Worm (Caenorhabditis elegans): ENCODE measurements around the gene clec-251.

The clec-251 gene

ce11 chrV:18780605-18781004 is 33.8 kb upstream of the clec-251 start:
- TF ChIP-seq cnd-1 (tag; optimal IDR thresholded peaks at IDR 0.05) = no peak
- no peak for TF ChIP-seq ceh-39 (tag; optimal IDR thresholded peaks at IDR 0.05)
- TF ChIP-seq M03D4.4 (tag; optimal IDR thresholded peaks at IDR 0.05) = no peak
- no peak for TF ChIP-seq ces-1 (GFP tag; optimal IDR thresholded peaks at IDR 0.05)
- no peak for TF ChIP-seq tbx-8 (GFP tag; optimal IDR thresholded peaks at IDR 0.05)
- TF ChIP-seq nhr-237 (tag; optimal IDR thresholded peaks at IDR 0.05) = no peak
- no peak for TF ChIP-seq drap-1 (GFP tag; optimal IDR thresholded peaks at IDR 0.05)

- TF ChIP-seq elt-1 (tag; optimal IDR thresholded peaks at IDR 0.05; ENCODE audit: borderline replicate concordance, insufficient read depth) (no peak), unc-39 (tag; optimal IDR thresholded peaks at IDR 0.05) (no peak), flh-1 (GFP tag; optimal IDR thresholded peaks at IDR 0.05) (no peak), bed-3 (GFP tag; optimal IDR thresholded peaks at IDR 0.05) (no peak), ceh-39 (tag; optimal IDR thresholded peaks at IDR 0.05) (no peak), M03D4.4 (tag; optimal IDR thresholded peaks at IDR 0.05) (no peak), nhr-76 (tag; optimal IDR thresholded peaks at IDR 0.05) (no peak), sptf-1 (tag; optimal IDR thresholded peaks at IDR 0.05) (no peak)
Measured at ce11 chrV:18776245-18776737, 29.5 kb upstream of the clec-251 start, which contains the start of gene Y17D7B.4. Gene Y17D7B.4, minus strand, starts transcription at chrV:18776687.

DNA sequence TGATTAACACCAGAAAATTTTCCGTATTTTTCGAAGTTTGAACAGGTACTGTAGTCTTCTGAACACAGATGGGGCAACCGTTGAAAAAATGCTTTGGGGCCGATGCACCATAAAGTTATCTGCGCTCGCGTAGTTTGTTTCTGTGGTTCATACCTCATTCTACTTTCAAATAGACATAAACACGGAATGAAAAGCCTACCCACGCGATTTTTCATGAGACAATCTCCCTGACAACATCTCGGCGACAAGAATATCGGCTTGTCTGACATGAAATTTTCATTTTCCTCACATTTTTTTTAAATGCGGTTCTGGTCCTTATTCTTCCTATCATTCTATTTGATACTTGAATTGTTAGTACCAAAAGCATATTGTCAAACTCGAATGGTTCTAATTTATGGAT is 26.0 kb upstream of the clec-251 start, which contains the start of gene clec-257:
Gene clec-257 (plus strand): TSS at position 301 of the 400 bp plus-strand sequence.
- TF ChIP-seq bed-3 (GFP tag; optimal IDR thresholded peaks at IDR 0.05) (no peak), unc-62 (GFP tag; optimal IDR thresholded peaks at IDR 0.05) (no peak), ces-1 (GFP tag; optimal IDR thresholded peaks at IDR 0.05) (no peak), snpc-4 (tag; optimal IDR thresholded peaks at IDR 0.05) (no peak), hlh-1 (tag; optimal IDR thresholded peaks at IDR 0.05) (no peak), pha-4 (tag; optimal IDR thresholded peaks at IDR 0.05) (no peak), sem-2 (GFP tag; optimal IDR thresholded peaks at IDR 0.05) (no peak), nhr-237 (tag; optimal IDR thresholded peaks at IDR 0.05) (no peak), ham-2 (GFP tag; optimal IDR thresholded peaks at IDR 0.05) (no peak), blmp-1 (tag; optimal IDR thresholded peaks at IDR 0.05) (no peak), zip-8 (tag; optimal IDR thresholded peaks at IDR 0.05) (no peak)

- TF ChIP-seq unc-39 (tag; optimal IDR thresholded peaks at IDR 0.05) (no peak), ces-1 (GFP tag; optimal IDR thresholded peaks at IDR 0.05) (no peak), tbx-8 (GFP tag; optimal IDR thresholded peaks at IDR 0.05) (no peak), nhr-237 (tag; optimal IDR thresholded peaks at IDR 0.05) (no peak), unc-120 (tag; optimal IDR thresholded peaks at IDR 0.05; ENCODE audit: poor library complexity, severe bottlenecking) (no peak), elt-1 (tag; optimal IDR thresholded peaks at IDR 0.05; ENCODE audit: borderline replicate concordance, insufficient read depth) (no peak), M03D4.4 (tag; optimal IDR thresholded peaks at IDR 0.05) (no peak), bed-3 (GFP tag; optimal IDR thresholded peaks at IDR 0.05) (no peak), pha-4 (tag; optimal IDR thresholded peaks at IDR 0.05) (no peak), drap-1 (GFP tag; optimal IDR thresholded peaks at IDR 0.05) (no peak), sptf-1 (tag; optimal IDR thresholded peaks at IDR 0.05) (no peak), mls-2 (tag; optimal IDR thresholded peaks at IDR 0.05) (no peak), lin-13 (tag; optimal IDR thresholded peaks at IDR 0.05) (no peak), sem-2 (GFP tag; optimal IDR thresholded peaks at IDR 0.05) (no peak), flh-1 (GFP tag; optimal IDR thresholded peaks at IDR 0.05) (no peak), mab-5 (tag; optimal IDR thresholded peaks at IDR 0.05) (no peak), ham-2 (GFP tag; optimal IDR thresholded peaks at IDR 0.05) (no peak), nhr-12 (tag; optimal IDR thresholded peaks at IDR 0.05) (no peak)
Measured at ce11 chrV:18771804-18772386, 25.1 kb upstream of the clec-251 start.

- TF ChIP-seq snpc-4 (tag; optimal IDR thresholded peaks at IDR 0.05) (no peak), tbx-8 (GFP tag; optimal IDR thresholded peaks at IDR 0.05) (no peak)
Measured at ce11 chrV:18771390-18771789, 24.6 kb upstream of the clec-251 start, which contains the start of gene clec-256. Gene clec-256, plus strand, starts transcription at chrV:18771690.

DNA sequence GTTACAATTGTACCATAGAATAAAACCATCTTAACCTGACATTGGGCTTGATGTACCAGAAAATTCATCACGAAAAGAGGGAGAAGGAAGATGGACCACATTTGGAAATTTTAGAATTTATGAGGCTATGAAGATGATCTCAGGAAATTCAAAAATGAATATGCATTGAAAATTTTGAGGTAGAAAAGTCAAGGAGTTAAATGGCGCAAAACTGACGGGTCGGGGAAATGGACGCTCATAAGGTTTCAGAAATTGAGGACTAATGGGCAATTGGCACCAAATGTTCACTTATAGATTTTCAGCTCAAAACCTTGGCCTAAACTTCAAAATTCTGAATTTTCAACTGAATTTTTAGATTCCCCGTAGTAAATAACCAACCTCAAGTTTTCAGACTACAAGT is 23.8 kb upstream of the clec-251 start, which contains the start of gene clec-255:
Gene clec-255 (minus strand): TSS at position 101 of the 400 bp plus-strand sequence.
- TF ChIP-seq nhr-12 (tag; optimal IDR thresholded peaks at IDR 0.05) = no peak
- TF ChIP-seq ceh-83 (GFP tag; optimal IDR thresholded peaks at IDR 0.05) = no peak
- no peak for TF ChIP-seq nhr-28 (tag; optimal IDR thresholded peaks at IDR 0.05)
- TF ChIP-seq elt-1 (tag; optimal IDR thresholded peaks at IDR 0.05; ENCODE audit: borderline replicate concordance, insufficient read depth) = no peak
- TF ChIP-seq ces-1 (GFP tag; optimal IDR thresholded peaks at IDR 0.05) = no peak

Data from whole organism, mixed stage, embryonic.